Fruit fly (Drosophila melanogaster) whole organism, wandering third instar larva: Measurements from ENCODE around the gene CG31760.

Source experiments
- CG32264 ChIP-seq: fragments of 200-800 bp; sonication (Bioruptor generic); optimal IDR thresholded peaks from 2 replicates; lab custom pipeline; 2016; ENCODE audit warnings: missing biosample characterization, missing genetic modification characterization
- HLH106 ChIP-seq: fragments of 200-800 bp; optimal IDR thresholded peaks from 3 replicates; lab custom pipeline; 2019; ENCODE audit warnings: missing biosample characterization, mild to moderate bottlenecking, missing genetic modification characterization, moderate library complexity
- Hr78 ChIP-seq: fragments of >200 bp; optimal IDR thresholded peaks from 2 replicates; lab custom pipeline; 2017; ENCODE audit warnings: missing biosample characterization, missing genetic modification characterization
- Rel ChIP-seq, 2 experiments: fragments of 200-800 bp; sonication (Bioruptor generic) in 1 of 2; optimal IDR thresholded peaks; 2 replicates in 1 of 2; 3 replicates in 1 of 2; lab custom pipeline; 2016 to 2019; ENCODE audit warnings: mild to moderate bottlenecking in 2 of 2, missing biosample characterization in 2 of 2, missing genetic modification characterization in 2 of 2, moderate library complexity in 1 of 2
- pan ChIP-seq: fragments of >200 bp; optimal IDR thresholded peaks from 2 replicates; lab custom pipeline; 2017
- usp ChIP-seq: fragments of >200 bp; optimal IDR thresholded peaks from 2 replicates; lab custom pipeline; 2017; ENCODE audit warnings: missing biosample characterization, missing genetic modification characterization
- woc ChIP-seq: sonication (Bioruptor generic); optimal IDR thresholded peaks from 2 replicates; lab custom pipeline; 2016; ENCODE audit warnings: missing biosample characterization, mild to moderate bottlenecking, missing genetic modification characterization

DNA sequence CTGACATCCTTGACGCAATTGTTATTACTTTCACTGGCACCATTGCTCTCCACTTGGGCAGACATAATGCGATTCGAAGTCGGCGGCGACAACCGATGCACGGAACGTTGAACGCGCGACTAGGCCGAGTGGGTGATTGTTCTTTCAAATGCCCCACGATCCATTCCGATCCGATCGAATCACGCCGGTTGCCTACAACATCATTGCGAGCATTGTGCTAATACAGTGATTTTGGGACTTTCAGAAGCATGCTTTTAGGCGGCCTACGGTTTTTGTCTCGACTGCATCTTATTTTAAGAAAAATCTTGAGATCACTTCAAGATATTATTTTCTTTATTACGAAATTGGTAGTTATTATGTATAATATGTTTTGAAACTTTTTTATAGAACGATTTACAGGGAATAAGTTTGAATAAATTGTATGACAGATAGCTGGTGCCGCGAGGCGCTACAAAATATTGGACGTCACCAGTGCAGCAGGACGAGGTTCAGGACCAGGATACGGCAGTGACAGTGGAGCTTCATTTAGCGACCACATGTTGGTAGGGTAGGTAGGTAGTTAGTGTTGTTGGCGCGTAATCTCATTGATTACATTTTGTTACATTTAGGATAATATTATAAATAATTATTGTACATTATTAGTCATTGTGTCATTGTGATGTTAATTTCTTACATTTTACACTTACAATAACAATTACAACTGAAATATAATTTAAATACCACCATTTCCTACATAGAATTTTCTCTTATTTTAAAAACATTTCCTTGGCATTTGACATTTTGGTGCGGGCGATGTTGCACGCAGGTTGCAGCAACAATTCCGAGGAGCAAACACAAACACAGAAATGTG lies 9.1 kb upstream of the CG31760 start, which contains the start of gene rho-6:
- TF ChIP-seq CG32264 (no peak), pan (lab: Kevin White, UChicago) (no peak), Hr78 (no peak), woc (GFP tag; lab: Kevin White, UChicago) (no peak), usp (GFP tag; lab: Kevin White, UChicago) (no peak), Rel (GFP tag; optimal IDR thresholded peaks at IDR 0.05; lab: Kevin White, UChicago) (no peak), Rel (tag; optimal IDR thresholded peaks at IDR 0.05; lab: Kevin White, UChicago) (no peak), HLH106 (tag; lab: Kevin White, UChicago) (no peak)
